Fruit fly (Drosophila melanogaster): ENCODE results near the gene Trf2.

Trf2 gene

DNA sequence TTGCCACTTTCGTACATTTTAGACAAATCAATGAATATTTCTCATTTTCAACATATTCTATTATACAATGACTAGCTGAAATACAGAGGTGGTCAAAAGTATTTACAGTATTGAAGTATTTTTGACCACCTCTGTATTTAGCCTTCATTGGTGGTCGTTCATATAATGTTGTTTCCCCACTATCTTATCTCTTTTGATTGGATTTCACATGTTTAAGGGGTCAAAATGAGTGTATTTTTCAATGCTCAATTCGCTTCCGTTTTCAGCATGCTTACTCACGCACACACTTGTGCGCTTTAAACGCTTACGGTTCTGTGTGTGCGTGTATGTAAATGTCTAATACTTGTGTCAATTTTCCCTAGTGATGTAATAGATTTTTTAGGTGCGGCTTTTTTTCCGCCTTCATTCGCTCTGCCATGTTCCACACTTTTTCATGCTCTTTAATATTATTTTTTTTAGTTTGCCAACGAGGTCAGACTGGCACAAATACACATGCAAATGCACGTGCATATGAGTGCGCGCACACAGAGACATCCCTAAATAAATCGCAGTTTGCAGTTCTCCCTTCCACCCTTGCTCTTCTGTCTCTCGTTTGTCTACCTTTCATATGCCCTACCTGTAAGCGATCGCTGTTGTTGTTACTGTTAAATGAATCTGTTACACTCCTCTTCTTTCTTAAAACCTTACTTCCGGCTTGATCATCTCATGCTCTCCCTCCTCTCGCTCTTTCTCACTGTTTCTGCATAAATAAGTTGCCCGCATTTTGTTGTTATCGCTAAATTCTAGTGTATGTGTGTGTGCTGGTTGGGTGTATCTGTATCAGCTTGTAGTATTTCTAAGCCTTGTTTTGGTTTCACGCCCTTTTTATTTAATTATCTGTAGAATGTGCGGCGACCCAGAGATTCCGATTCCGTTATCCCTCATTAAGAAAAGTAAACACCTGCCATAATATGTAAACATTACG is 3.4 kb downstream of the Trf2 start (continued):
- TF ChIP-seq ATbp (GFP tag; optimal IDR thresholded peaks at IDR 0.05) (peak; percentile 3), sens (GFP tag) (peak; percentile 6), CG10543 (GFP tag; optimal IDR thresholded peaks at IDR 0.05) (peak; percentile 68), CG2129 (GFP tag; IDR thresholded peaks at IDR 0.05; ENCODE audit: partially characterized antibody) (no peak), CG2202 (tag; optimal IDR thresholded peaks at IDR 0.05) (no peak), Nf-YC (tag; optimal IDR thresholded peaks at IDR 0.05) (peak; percentile 31), jumu (GFP tag; optimal IDR thresholded peaks at IDR 0.05) (no peak), mld (GFP tag; IDR thresholded peaks at IDR 0.05; ENCODE audit: partially characterized antibody) (no peak), CG43689 (GFP tag; IDR thresholded peaks at IDR 0.05) (no peak), HHEX (GFP tag; optimal IDR thresholded peaks at IDR 0.05) (no peak), CG7987 (GFP tag; optimal IDR thresholded peaks at IDR 0.05) (peak; percentile 26), CG5245 (GFP tag; optimal IDR thresholded peaks at IDR 0.05) (no peak), CG12744 (GFP tag; optimal IDR thresholded peaks at IDR 0.05) (no peak), Stat92E (GFP tag; optimal IDR thresholded peaks at IDR 0.05) (peak in 1 of 3 experiments; percentile 2), oc (tag; optimal IDR thresholded peaks at IDR 0.05) (no peak), Trl (optimal IDR thresholded peaks at IDR 0.05) (peak; percentile 27 to 54), Trl (GFP tag; optimal IDR thresholded peaks at IDR 0.05) (no peak), insv (GFP tag; optimal IDR thresholded peaks at IDR 0.05) (no peak), gem (tag; optimal IDR thresholded peaks at IDR 0.05) (no peak), ro (GFP tag; IDR thresholded peaks at IDR 0.05) (no peak), CG12219 (GFP tag; optimal IDR thresholded peaks at IDR 0.05) (no peak), salm (tag; optimal IDR thresholded peaks at IDR 0.05) (no peak), hb (GFP tag; IDR thresholded peaks at IDR 0.05; ENCODE audit: partially characterized antibody) (no peak), CG14965 (GFP tag; optimal IDR thresholded peaks at IDR 0.05; ENCODE audit: borderline replicate concordance) (no peak), CG2712 (tag; optimal IDR thresholded peaks at IDR 0.05) (no peak), Jarid2 (GFP tag; optimal IDR thresholded peaks at IDR 0.05) (no peak), ac (GFP tag; optimal IDR thresholded peaks at IDR 0.05) (no peak), Eip74EF (GFP tag; optimal IDR thresholded peaks at IDR 0.05) (peak in 1 of 2 experiments; percentile 76), Sry-β (GFP tag; optimal IDR thresholded peaks at IDR 0.05) (no peak), zen2 (GFP tag; IDR thresholded peaks at IDR 0.05; ENCODE audit: partially characterized antibody) (no peak), ci (GFP tag; IDR thresholded peaks at IDR 0.05) (peak; percentile 58; the same call in 1 of the 3 replicates), abd-A (tag; optimal IDR thresholded peaks at IDR 0.05) (peak; percentile 23), bab2 (GFP tag; optimal IDR thresholded peaks at IDR 0.05) (no peak), Gsc (GFP tag; IDR thresholded peaks at IDR 0.05) (no peak), z (GFP tag; IDR thresholded peaks at IDR 0.05) (0 out of 3 replicates have a peak, but pooled peaks have one; percentile 34), gro (GFP tag; optimal IDR thresholded peaks at IDR 0.05) (no peak), gfzf (GFP tag; optimal IDR thresholded peaks at IDR 0.05) (no peak), CG4424 (GFP tag; optimal IDR thresholded peaks at IDR 0.05) (no peak), pros (GFP tag; optimal IDR thresholded peaks at IDR 0.05) (peak; percentile 76), CG14710 (tag; optimal IDR thresholded peaks at IDR 0.05) (no peak), zen (tag; optimal IDR thresholded peaks at IDR 0.05) (peak; percentile 25), Sin3A (optimal IDR thresholded peaks at IDR 0.05) (no peak), CG9727 (GFP tag; optimal IDR thresholded peaks at IDR 0.05) (no peak), CkIIα-i1 (GFP tag; IDR thresholded peaks at IDR 0.05) (no peak), Chrac-16 (GFP tag; optimal IDR thresholded peaks at IDR 0.05) (no peak), Xrp1 (GFP tag; IDR thresholded peaks at IDR 0.05) (no peak), E2f1 (GFP tag; IDR thresholded peaks at IDR 0.05) (no peak), CG10147 (GFP tag; optimal IDR thresholded peaks at IDR 0.05) (no peak)

Measured in whole organism, embryonic.